Worm (Caenorhabditis elegans) whole organism, L3 larva: ENCODE data around the gene sbt-1.

Experiments used
- R02D3.7 ChIP-seq: fragments of 150-350 bp; optimal IDR thresholded peaks from 2 replicates; lab custom pipeline; 2014; ENCODE audit warnings: missing biosample characterization, missing genetic modification characterization
- ceh-9 ChIP-seq: sonication (generic microtip); optimal IDR thresholded peaks from 2 replicates; lab custom pipeline; 2018; ENCODE audit warnings: missing biosample characterization, missing genetic modification characterization
- elt-3 ChIP-seq, 3 experiments: fragments of 150-350 bp in 1 of 3; sonication (generic microtip) in 2 of 3; optimal IDR thresholded peaks; 2 replicates in 2 of 3; 4 replicates in 1 of 3; lab custom pipeline; 2014 to 2017; ENCODE audit warnings: missing biosample characterization in 3 of 3, missing genetic modification characterization in 3 of 3
- lin-39 ChIP-seq: fragments of 150-350 bp; optimal IDR thresholded peaks from 2 replicates; lab custom pipeline; 2018; ENCODE audit warnings: missing biosample characterization, missing genetic modification reagents, missing genetic modification characterization
- mdl-1 ChIP-seq: fragments of 150-350 bp; optimal IDR thresholded peaks from 2 replicates; lab custom pipeline; 2014; ENCODE audit warnings: missing biosample characterization, missing genetic modification characterization
- nfya-1 ChIP-seq: sonication (generic microtip); optimal IDR thresholded peaks from 2 replicates; lab custom pipeline; 2017; ENCODE audit warnings: missing genetic modification characterization, mild to moderate bottlenecking, missing compliant biosample characterization, antibody characterized with exemption, moderate library complexity; ENCODE audit not compliant: insufficient read depth
- nhr-237 ChIP-seq: fragments of 150-350 bp; optimal IDR thresholded peaks from 2 replicates; lab custom pipeline; 2014; ENCODE audit warnings: missing biosample characterization, missing genetic modification characterization
- pha-4 ChIP-seq: fragments of 150-350 bp; optimal IDR thresholded peaks from 2 replicates; lab custom pipeline; 2014; ENCODE audit warnings: missing biosample characterization, missing genetic modification reagents, missing genetic modification characterization
- sea-2 ChIP-seq: fragments of 150-350 bp; sonication (generic microtip); optimal IDR thresholded peaks from 4 replicates; lab custom pipeline; 2014; ENCODE audit warnings: missing biosample characterization, missing genetic modification reagents, missing genetic modification characterization
- unc-39 ChIP-seq: sonication (generic microtip); optimal IDR thresholded peaks from 4 replicates; lab custom pipeline; 2017; ENCODE audit warnings: missing biosample characterization, missing genetic modification characterization

- TF ChIP-seq ceh-9 (tag; lab: Kevin White, UChicago): no peak
- TF ChIP-seq nfya-1 (tag; lab: Kevin White, UChicago): no peak
- no peak for TF ChIP-seq unc-39 (tag; lab: Kevin White, UChicago)
- TF ChIP-seq mdl-1 (tag; lab: Kevin White, UChicago): no peak
- no peak for TF ChIP-seq R02D3.7 (tag; lab: Kevin White, UChicago)
- no peak for TF ChIP-seq sea-2 (GFP tag; lab: Kevin White, UChicago)
- TF ChIP-seq elt-3 (tag; optimal IDR thresholded peaks at IDR 0.05; lab: Kevin White, UChicago): no peak
- peak; percentile 35 for TF ChIP-seq pha-4 (tag; lab: Kevin White, UChicago)
- no peak for TF ChIP-seq nhr-237 (tag; lab: Kevin White, UChicago)
- TF ChIP-seq lin-39 (tag; lab: Kevin White, UChicago): no peak
These were observed 3.9 kb upstream of the sbt-1 start for ce11 chrV:20832554-20832963.
